Fruit fly (Drosophila melanogaster): ENCODE data around the gene CG12105.

The CG12105 gene

dm6 chr3L:1565092-1565491 lies 50.5 kb downstream of the CG12105 start, which contains the start of gene CG12003:
CG12003 (plus strand) TSS chr3L:1565392.
- TF ChIP-seq CkIIα-i1 (GFP tag; IDR thresholded peaks at IDR 0.05) = no peak
- no peak for TF ChIP-seq trem (tag; optimal IDR thresholded peaks at IDR 0.05)
- TF ChIP-seq zf30C (GFP tag; optimal IDR thresholded peaks at IDR 0.05) = no peak
- TF ChIP-seq CG14860 (GFP tag; IDR thresholded peaks at IDR 0.05; ENCODE audit: partially characterized antibody) = no peak
- TF ChIP-seq CG3163 (GFP tag; optimal IDR thresholded peaks at IDR 0.05) = no peak
- TF ChIP-seq nmo (GFP tag; optimal IDR thresholded peaks at IDR 0.05) = no peak
- TF ChIP-seq en (GFP tag; optimal IDR thresholded peaks at IDR 0.05) = no peak
